Fruit fly (Drosophila melanogaster): ENCODE data around the gene CG15892.
A peak's percentile ranks its signal among the peaks of the same experiment; 100 is the strongest.

The CG15892 gene

dm6 chrX:6330369-6330949 is 36.3 kb upstream of the CG15892 start, which contains the start of gene CG42240 (continued):
- peak; percentile 73 for TF ChIP-seq CG3065 (GFP tag; optimal IDR thresholded peaks at IDR 0.05)
- TF ChIP-seq CG15479 (GFP tag; optimal IDR thresholded peaks at IDR 0.05), result no peak
- TF ChIP-seq CG10267 (tag; optimal IDR thresholded peaks at IDR 0.05), result peak; percentile 87
- TF ChIP-seq CG5953 (GFP tag; IDR thresholded peaks at IDR 0.05), result peak; percentile 54; the same call in 1 of the 2 replicates
- peak; percentile 92 for TF ChIP-seq tio (GFP tag; optimal IDR thresholded peaks at IDR 0.05)
- no peak for TF ChIP-seq HLH4C (GFP tag; IDR thresholded peaks at IDR 0.05; ENCODE audit: partially characterized antibody)
- peak; percentile 27 for TF ChIP-seq CG10565 (GFP tag; optimal IDR thresholded peaks at IDR 0.05)
- peak in 1 of 2 experiments; percentile 99 for TF ChIP-seq eve (GFP tag; optimal IDR thresholded peaks at IDR 0.05)
- peak; percentile 87 for TF ChIP-seq sug (tag; optimal IDR thresholded peaks at IDR 0.05)
- TF ChIP-seq HHEX (GFP tag; optimal IDR thresholded peaks at IDR 0.05), result peak; percentile 91
- TF ChIP-seq Oaz (GFP tag; IDR thresholded peaks at IDR 0.05), result peak; percentile 71
- peak; percentile 55 for TF ChIP-seq exex (tag; optimal IDR thresholded peaks at IDR 0.05)
- TF ChIP-seq CG43689 (GFP tag; IDR thresholded peaks at IDR 0.05), result peak; percentile 31; the same call in 1 of the 2 replicates
- TF ChIP-seq CG9797 (GFP tag; optimal IDR thresholded peaks at IDR 0.05), result peak; percentile 24
- peak; percentile 48 for TF ChIP-seq ERR (GFP tag; optimal IDR thresholded peaks at IDR 0.05)
- TF ChIP-seq Gug (GFP tag; IDR thresholded peaks at IDR 0.05), result peak; percentile 63; the same call in 2 of the 4 replicates
- no peak for TF ChIP-seq Dfd (GFP tag; optimal IDR thresholded peaks at IDR 0.05)
- peak; percentile 66 for TF ChIP-seq CG10431 (GFP tag; optimal IDR thresholded peaks at IDR 0.05)
- peak; percentile 73 for TF ChIP-seq fd64A (GFP tag; optimal IDR thresholded peaks at IDR 0.05)
- TF ChIP-seq Hey (tag; optimal IDR thresholded peaks at IDR 0.05), result peak; percentile 25
- TF ChIP-seq vvl (GFP tag; IDR thresholded peaks at IDR 0.05), result peak; percentile 78
- TF ChIP-seq slp2 (GFP tag; optimal IDR thresholded peaks at IDR 0.05), result peak; percentile 80
- peak; percentile 86 for TF ChIP-seq Camta (GFP tag; optimal IDR thresholded peaks at IDR 0.05)
- TF ChIP-seq CG2678 (tag; optimal IDR thresholded peaks at IDR 0.05), result peak; percentile 96
- TF ChIP-seq Gsc (GFP tag; IDR thresholded peaks at IDR 0.05), result peak; percentile 29; the same call in 1 of the 2 replicates
- TF ChIP-seq CG2889 (GFP tag; IDR thresholded peaks at IDR 0.05), result peak; percentile 60; the same call in 1 of the 3 replicates
- TF ChIP-seq ind (GFP tag; optimal IDR thresholded peaks at IDR 0.05), result peak; percentile 89
- TF ChIP-seq ci (GFP tag; IDR thresholded peaks at IDR 0.05), result peak; percentile 72; the same call in 2 of the 3 replicates
- TF ChIP-seq chn (GFP tag; optimal IDR thresholded peaks at IDR 0.05), result peak; percentile 88
- TF ChIP-seq pzg (GFP tag; optimal IDR thresholded peaks at IDR 0.05), result no peak
- peak; percentile 96 for TF ChIP-seq nmo (GFP tag; optimal IDR thresholded peaks at IDR 0.05)
- TF ChIP-seq gcm (GFP tag; optimal IDR thresholded peaks at IDR 0.05), result peak; percentile 91
- TF ChIP-seq bab2 (GFP tag; optimal IDR thresholded peaks at IDR 0.05), result peak; percentile 77
- peak; percentile 82 for TF ChIP-seq zf30C (GFP tag; optimal IDR thresholded peaks at IDR 0.05)
- no peak for TF ChIP-seq CG12744 (GFP tag; optimal IDR thresholded peaks at IDR 0.05)
- TF ChIP-seq Blimp-1 (GFP tag; optimal IDR thresholded peaks at IDR 0.05), result peak; percentile 88
- peak; percentile 80 for TF ChIP-seq CG6654 (GFP tag; optimal IDR thresholded peaks at IDR 0.05)
- TF ChIP-seq MTF-1 (GFP tag; optimal IDR thresholded peaks at IDR 0.05; ENCODE audit: borderline replicate concordance), result peak; percentile 16
- peak; percentile 87 for TF ChIP-seq CG3407 (GFP tag; optimal IDR thresholded peaks at IDR 0.05)
- peak; percentile 68 for TF ChIP-seq CG13894 (tag; optimal IDR thresholded peaks at IDR 0.05)
- TF ChIP-seq CG1233 (GFP tag; optimal IDR thresholded peaks at IDR 0.05), result peak; percentile 88
- TF ChIP-seq Kr (GFP tag; optimal IDR thresholded peaks at IDR 0.05), result no peak
- peak; percentile 78 for TF ChIP-seq Rfx (GFP tag; IDR thresholded peaks at IDR 0.05)
- peak; percentile 29 for TF ChIP-seq CG8290 (GFP tag; optimal IDR thresholded peaks at IDR 0.05)
- TF ChIP-seq CG8290 (tag; optimal IDR thresholded peaks at IDR 0.05), result peak; percentile 72 to 81
- TF ChIP-seq Bteb2 (GFP tag; optimal IDR thresholded peaks at IDR 0.05), result peak; percentile 87
- peak; percentile 28 for TF ChIP-seq CG3995 (GFP tag; optimal IDR thresholded peaks at IDR 0.05)
- TF ChIP-seq NK7.1 (GFP tag; optimal IDR thresholded peaks at IDR 0.05), result peak; percentile 73
- TF ChIP-seq ac (GFP tag; optimal IDR thresholded peaks at IDR 0.05), result peak; percentile 45
- TF ChIP-seq tap (tag; optimal IDR thresholded peaks at IDR 0.05), result peak; percentile 86
